Fruit fly (Drosophila melanogaster): ENCODE measurements around the gene milt.

- TF ChIP-seq CG12236 (GFP tag; optimal IDR thresholded peaks at IDR 0.05) (no peak), CG11504 (tag; optimal IDR thresholded peaks at IDR 0.05) (no peak), CG16863 (GFP tag; optimal IDR thresholded peaks at IDR 0.05) (no peak), CG18011 (GFP tag; optimal IDR thresholded peaks at IDR 0.05) (no peak), sr (GFP tag; IDR thresholded peaks at IDR 0.05) (no peak)
Measured at dm6 chr2L:7047703-7048102, 10.1 kb downstream of the milt start.
